Worm (Caenorhabditis elegans): ENCODE data around the gene F38B6.7.

DNA sequence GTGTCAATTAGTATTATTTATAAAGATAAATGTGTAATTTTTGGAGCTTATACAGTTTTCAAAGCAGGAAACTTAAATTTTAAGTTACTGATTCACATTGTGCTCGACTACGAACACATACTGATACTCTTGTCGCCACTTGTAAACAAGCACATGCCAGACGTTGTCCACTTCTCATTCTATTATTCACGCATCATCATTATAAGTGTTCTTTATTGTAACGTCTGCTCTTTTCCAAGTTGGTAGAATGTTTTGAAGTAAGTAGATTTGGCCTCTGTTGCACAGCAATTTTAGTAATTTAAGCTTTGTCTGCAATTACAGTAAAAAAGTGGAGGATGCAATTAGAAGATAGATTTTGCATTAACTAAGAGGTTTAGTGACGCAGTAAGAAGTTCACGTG, 5.3 kb downstream of the F38B6.7 start:
- no peak for TF ChIP-seq snpc-4 (tag; optimal IDR thresholded peaks at IDR 0.05)
- no peak for TF ChIP-seq unc-30 (tag; optimal IDR thresholded peaks at IDR 0.05)
- no peak for TF ChIP-seq mep-1 (tag; optimal IDR thresholded peaks at IDR 0.05)
- no peak for TF ChIP-seq ama-1 (optimal IDR thresholded peaks at IDR 0.05)
- no peak for TF ChIP-seq egl-27 (tag; optimal IDR thresholded peaks at IDR 0.05)
